Worm (Caenorhabditis elegans) whole organism, L3 larva: ENCODE data around the gene T26A5.8.

ENCODE experiments used
- ama-1 ChIP-seq: fragments of 150-350 bp; optimal IDR thresholded peaks from 2 replicates; lab custom pipeline; 2018
- ceh-82 ChIP-seq: fragments of 150-350 bp; optimal IDR thresholded peaks from 2 replicates; lab custom pipeline; 2014; ENCODE audit warnings: missing biosample characterization, missing genetic modification characterization
- lin-15B ChIP-seq: fragments of 150-350 bp; optimal IDR thresholded peaks from 2 replicates; lab custom pipeline; 2014; ENCODE audit warnings: missing biosample characterization, missing genetic modification characterization
- nhr-11 ChIP-seq: fragments of 150-350 bp; optimal IDR thresholded peaks from 2 replicates; lab custom pipeline; 2014; ENCODE audit warnings: missing biosample characterization, missing genetic modification characterization

DNA sequence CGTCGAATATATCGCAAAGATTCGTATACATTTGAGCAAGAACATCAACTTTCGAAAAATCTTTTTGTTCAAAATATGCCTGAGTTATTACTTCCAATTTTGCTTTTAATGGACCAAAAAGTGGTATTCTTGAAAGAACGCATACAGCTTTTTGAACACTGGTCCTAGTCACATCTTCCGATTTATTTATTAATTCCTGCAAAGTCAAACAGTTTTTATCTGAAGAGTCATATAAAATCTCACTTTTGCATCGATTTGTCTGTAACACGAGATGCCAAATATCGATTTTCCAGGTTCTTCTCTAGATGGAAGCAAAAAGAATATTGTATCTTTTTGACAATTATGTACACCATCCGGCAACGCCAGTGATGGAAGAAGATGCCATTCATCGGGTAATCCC lies 12.8 kb downstream of the T26A5.8 start:
- no peak for TF ChIP-seq ceh-82
- no peak for TF ChIP-seq lin-15B (tag; lab: Kevin White, UChicago)
- TF ChIP-seq nhr-11 (tag; lab: Kevin White, UChicago) = no peak
- TF ChIP-seq ama-1 = no peak
